Worm (Caenorhabditis elegans): ENCODE measurements around the gene rps-11.

rps-11 gene

DNA sequence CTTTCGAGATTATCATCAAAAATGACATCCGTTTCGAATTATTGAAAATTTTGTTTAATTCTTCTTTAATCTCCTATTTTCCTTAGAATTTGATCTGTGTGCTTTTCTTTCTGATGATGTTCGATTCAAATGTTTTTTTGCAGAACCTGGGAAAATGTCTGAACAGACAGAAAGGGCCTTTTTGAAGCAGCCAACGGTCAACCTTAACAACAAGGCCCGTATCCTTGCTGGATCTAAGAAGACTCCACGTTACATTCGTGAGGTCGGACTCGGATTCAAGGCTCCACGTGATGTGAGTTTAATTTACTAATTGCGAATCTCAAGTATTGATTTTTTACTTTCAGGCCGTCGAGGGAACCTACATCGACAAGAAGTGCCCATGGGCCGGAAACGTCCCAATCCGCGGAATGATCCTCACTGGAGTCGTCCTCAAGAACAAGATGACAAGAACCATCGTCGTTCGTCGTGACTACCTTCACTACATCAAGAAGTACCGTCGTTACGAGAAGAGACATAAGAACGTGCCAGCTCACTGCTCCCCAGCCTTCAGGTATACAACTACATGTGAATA lies at the start of gene rps-11:
TSS of gene rps-11 (plus strand) at position 144 of the 571 bp plus-strand sequence.
- TF ChIP-seq flh-1 (GFP tag; optimal IDR thresholded peaks at IDR 0.05) (no peak), lin-13 (tag; optimal IDR thresholded peaks at IDR 0.05) (no peak), sptf-1 (tag; optimal IDR thresholded peaks at IDR 0.05) (no peak), unc-120 (tag; optimal IDR thresholded peaks at IDR 0.05; ENCODE audit: poor library complexity, severe bottlenecking) (no peak), elt-1 (tag; optimal IDR thresholded peaks at IDR 0.05; ENCODE audit: borderline replicate concordance, insufficient read depth) (no peak), pha-4 (tag; optimal IDR thresholded peaks at IDR 0.05) (no peak), mls-2 (tag; optimal IDR thresholded peaks at IDR 0.05) (no peak), ces-1 (GFP tag; optimal IDR thresholded peaks at IDR 0.05) (no peak), ham-2 (GFP tag; optimal IDR thresholded peaks at IDR 0.05) (no peak), bed-3 (GFP tag; optimal IDR thresholded peaks at IDR 0.05) (no peak), unc-39 (tag; optimal IDR thresholded peaks at IDR 0.05) (no peak), mep-1 (tag; optimal IDR thresholded peaks at IDR 0.05) (no peak), cnd-1 (tag; optimal IDR thresholded peaks at IDR 0.05) (no peak), nhr-2 (tag; optimal IDR thresholded peaks at IDR 0.05) (no peak), nhr-28 (tag; optimal IDR thresholded peaks at IDR 0.05) (no peak), ztf-11 (tag; optimal IDR thresholded peaks at IDR 0.05) (no peak), unc-62 (GFP tag; optimal IDR thresholded peaks at IDR 0.05) (no peak), mab-5 (tag; optimal IDR thresholded peaks at IDR 0.05) (no peak)

DNA sequence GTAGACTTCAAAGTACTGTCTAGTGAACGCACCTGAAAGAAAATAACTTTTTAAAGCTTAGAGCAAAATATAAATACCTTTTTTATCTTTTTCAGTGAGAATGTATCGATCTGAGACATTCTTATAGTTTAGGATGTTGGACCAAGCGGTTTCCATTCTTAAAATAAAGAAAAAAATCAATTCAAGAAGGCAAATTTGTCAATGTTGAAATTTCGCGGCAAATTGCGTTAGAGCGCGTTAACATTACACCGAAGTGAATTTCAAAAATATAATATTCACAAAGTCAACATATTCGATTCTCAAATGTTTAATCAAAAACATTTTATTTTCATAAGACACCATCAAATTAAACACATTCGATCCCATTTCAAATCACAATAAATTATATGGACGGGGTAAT lies 40.8 kb upstream of the rps-11 start, which contains the start of gene F12F6.7:
TSS of gene F12F6.7 (minus strand) at position 157 of the 400 bp plus-strand sequence.
- TF ChIP-seq unc-62 (GFP tag; optimal IDR thresholded peaks at IDR 0.05) (no peak), unc-120 (tag; optimal IDR thresholded peaks at IDR 0.05; ENCODE audit: poor library complexity, severe bottlenecking) (no peak), ceh-43 (GFP tag; optimal IDR thresholded peaks at IDR 0.05) (no peak), tbx-8 (GFP tag; optimal IDR thresholded peaks at IDR 0.05) (no peak), mls-2 (tag; optimal IDR thresholded peaks at IDR 0.05) (no peak), bed-3 (GFP tag; optimal IDR thresholded peaks at IDR 0.05) (no peak), cnd-1 (tag; optimal IDR thresholded peaks at IDR 0.05) (no peak), sptf-1 (tag; optimal IDR thresholded peaks at IDR 0.05) (no peak), nhr-237 (tag; optimal IDR thresholded peaks at IDR 0.05) (no peak), M03D4.4 (tag; optimal IDR thresholded peaks at IDR 0.05) (no peak), sem-2 (GFP tag; optimal IDR thresholded peaks at IDR 0.05) (no peak), pha-4 (tag; optimal IDR thresholded peaks at IDR 0.05) (no peak), snpc-4 (tag; optimal IDR thresholded peaks at IDR 0.05) (no peak), hlh-1 (tag; optimal IDR thresholded peaks at IDR 0.05) (no peak), elt-1 (tag; optimal IDR thresholded peaks at IDR 0.05; ENCODE audit: borderline replicate concordance, insufficient read depth) (no peak)

DNA sequence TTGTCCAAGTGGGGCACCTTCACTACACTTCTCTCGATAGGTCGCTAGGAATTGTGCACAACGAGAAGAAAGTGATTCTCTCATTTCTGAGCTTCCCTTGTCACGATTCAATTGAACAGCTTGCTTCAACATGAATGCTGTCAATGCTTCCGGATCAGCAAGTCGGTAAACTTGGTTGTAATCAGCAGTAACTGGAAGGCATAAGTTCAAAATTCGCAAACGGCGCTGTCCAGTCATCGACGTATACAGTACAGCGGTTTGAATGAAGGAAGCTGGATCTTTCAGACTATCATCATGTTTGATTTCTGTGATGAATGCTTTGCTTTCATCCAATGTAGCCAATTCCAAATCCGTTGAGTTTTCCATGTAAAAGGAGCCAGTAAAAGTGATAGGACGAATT lies 39.4 kb upstream of the rps-11 start:
- no peak for TF ChIP-seq nhr-237 (tag; optimal IDR thresholded peaks at IDR 0.05)
- no peak for TF ChIP-seq blmp-1 (tag; optimal IDR thresholded peaks at IDR 0.05)
- TF ChIP-seq ceh-43 (GFP tag; optimal IDR thresholded peaks at IDR 0.05), result no peak
- TF ChIP-seq nhr-12 (tag; optimal IDR thresholded peaks at IDR 0.05), result no peak
- no peak for TF ChIP-seq mep-1 (tag; optimal IDR thresholded peaks at IDR 0.05)
- no peak for TF ChIP-seq snpc-4 (tag; optimal IDR thresholded peaks at IDR 0.05)
- TF ChIP-seq sptf-1 (tag; optimal IDR thresholded peaks at IDR 0.05), result no peak
- no peak for TF ChIP-seq flh-1 (GFP tag; optimal IDR thresholded peaks at IDR 0.05)

DNA sequence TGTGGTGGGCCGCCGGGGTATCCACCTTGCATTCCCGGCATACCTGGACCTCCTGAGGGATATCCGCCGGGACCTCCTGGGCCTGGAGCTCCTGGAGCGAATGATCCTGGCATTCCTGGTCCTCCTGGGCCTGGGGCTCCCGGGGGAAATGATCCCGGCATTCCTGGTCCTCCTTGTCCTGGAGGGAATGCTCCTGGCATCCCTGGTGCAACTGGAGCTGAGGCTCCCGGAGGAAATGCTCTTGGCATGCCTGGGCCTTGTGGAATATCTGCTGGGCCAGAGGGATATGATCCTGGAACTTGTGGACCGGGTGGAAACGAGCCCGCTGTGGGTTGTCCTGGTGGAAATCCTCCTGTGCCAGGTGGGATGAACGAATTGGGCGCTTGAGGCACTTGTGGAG lies 37.4 kb upstream of the rps-11 start:
- TF ChIP-seq unc-120 (tag; optimal IDR thresholded peaks at IDR 0.05; ENCODE audit: poor library complexity, severe bottlenecking), result no peak
- no peak for TF ChIP-seq nhr-76 (tag; optimal IDR thresholded peaks at IDR 0.05)
- no peak for TF ChIP-seq lin-13 (tag; optimal IDR thresholded peaks at IDR 0.05)
- TF ChIP-seq elt-1 (tag; optimal IDR thresholded peaks at IDR 0.05; ENCODE audit: borderline replicate concordance, insufficient read depth), result no peak
- TF ChIP-seq ceh-43 (GFP tag; optimal IDR thresholded peaks at IDR 0.05), result no peak
- no peak for TF ChIP-seq unc-39 (tag; optimal IDR thresholded peaks at IDR 0.05)
- TF ChIP-seq flh-1 (GFP tag; optimal IDR thresholded peaks at IDR 0.05), result no peak
- TF ChIP-seq ceh-83 (GFP tag; optimal IDR thresholded peaks at IDR 0.05), result no peak
- TF ChIP-seq hlh-1 (tag; optimal IDR thresholded peaks at IDR 0.05), result no peak
- TF ChIP-seq bed-3 (GFP tag; optimal IDR thresholded peaks at IDR 0.05), result no peak
- TF ChIP-seq cnd-1 (tag; optimal IDR thresholded peaks at IDR 0.05), result no peak
- no peak for TF ChIP-seq drap-1 (GFP tag; optimal IDR thresholded peaks at IDR 0.05)
- no peak for TF ChIP-seq nhr-12 (tag; optimal IDR thresholded peaks at IDR 0.05)
- TF ChIP-seq elt-3 (tag; optimal IDR thresholded peaks at IDR 0.05), result no peak
- TF ChIP-seq nhr-2 (tag; optimal IDR thresholded peaks at IDR 0.05), result no peak
- TF ChIP-seq ztf-11 (tag; optimal IDR thresholded peaks at IDR 0.05), result no peak
- TF ChIP-seq M03D4.4 (tag; optimal IDR thresholded peaks at IDR 0.05), result no peak
- TF ChIP-seq nhr-28 (tag; optimal IDR thresholded peaks at IDR 0.05), result no peak
- no peak for TF ChIP-seq blmp-1 (tag; optimal IDR thresholded peaks at IDR 0.05)
